Worm (Caenorhabditis elegans) whole organism, L3 larva: Measurements from ENCODE around the gene F18A11.2.

ENCODE experiments used
- ZK546.5 ChIP-seq: sonication (generic microtip); optimal IDR thresholded peaks from 2 replicates; lab custom pipeline; 2017; ENCODE audit warnings: missing biosample characterization, missing genetic modification characterization
- aly-2 ChIP-seq: fragments of 150-350 bp; optimal IDR thresholded peaks from 2 replicates; lab custom pipeline; 2014; ENCODE audit warnings: missing biosample characterization, missing genetic modification characterization
- ama-1 ChIP-seq: fragments of 150-350 bp; optimal IDR thresholded peaks from 2 replicates; lab custom pipeline; 2018
- ceh-9 ChIP-seq: sonication (generic microtip); optimal IDR thresholded peaks from 2 replicates; lab custom pipeline; 2018; ENCODE audit warnings: missing biosample characterization, missing genetic modification characterization
- egl-5 ChIP-seq: fragments of 150-350 bp; optimal IDR thresholded peaks from 2 replicates; lab custom pipeline; 2017; ENCODE audit warnings: missing biosample characterization, missing genetic modification reagents, missing genetic modification characterization, inconsistent platforms
- elt-2 ChIP-seq: sonication (generic microtip); optimal IDR thresholded peaks from 2 replicates; lab custom pipeline; 2016; ENCODE audit warnings: missing genetic modification reagents, mild to moderate bottlenecking, missing genetic modification characterization, missing compliant biosample characterization
- fkh-10 ChIP-seq: sonication (generic microtip); optimal IDR thresholded peaks from 2 replicates; lab custom pipeline; 2017; ENCODE audit warnings: missing biosample characterization, missing genetic modification reagents, missing genetic modification characterization
- fos-1 ChIP-seq: fragments of 150-350 bp; optimal IDR thresholded peaks from 2 replicates; lab custom pipeline; 2014; ENCODE audit warnings: missing biosample characterization, missing genetic modification characterization
- mml-1 ChIP-seq: fragments of 150-350 bp; sonication (generic microtip); optimal IDR thresholded peaks from 3 replicates; lab custom pipeline; 2014; ENCODE audit warnings: missing biosample characterization, missing genetic modification characterization
- nfya-1 ChIP-seq: sonication (generic microtip); optimal IDR thresholded peaks from 2 replicates; lab custom pipeline; 2017; ENCODE audit warnings: missing genetic modification characterization, mild to moderate bottlenecking, missing compliant biosample characterization, antibody characterized with exemption, moderate library complexity; ENCODE audit not compliant: insufficient read depth
- nhr-77 ChIP-seq: fragments of 150-350 bp; optimal IDR thresholded peaks from 2 replicates; lab custom pipeline; 2014; ENCODE audit warnings: missing biosample characterization, missing genetic modification characterization
- zag-1 ChIP-seq: fragments of 150-350 bp; optimal IDR thresholded peaks from 2 replicates; lab custom pipeline; 2014; ENCODE audit warnings: missing biosample characterization, missing genetic modification characterization
- ztf-4 ChIP-seq: fragments of 150-350 bp; optimal IDR thresholded peaks from 2 replicates; lab custom pipeline; 2014; ENCODE audit warnings: missing biosample characterization, missing genetic modification characterization

DNA sequence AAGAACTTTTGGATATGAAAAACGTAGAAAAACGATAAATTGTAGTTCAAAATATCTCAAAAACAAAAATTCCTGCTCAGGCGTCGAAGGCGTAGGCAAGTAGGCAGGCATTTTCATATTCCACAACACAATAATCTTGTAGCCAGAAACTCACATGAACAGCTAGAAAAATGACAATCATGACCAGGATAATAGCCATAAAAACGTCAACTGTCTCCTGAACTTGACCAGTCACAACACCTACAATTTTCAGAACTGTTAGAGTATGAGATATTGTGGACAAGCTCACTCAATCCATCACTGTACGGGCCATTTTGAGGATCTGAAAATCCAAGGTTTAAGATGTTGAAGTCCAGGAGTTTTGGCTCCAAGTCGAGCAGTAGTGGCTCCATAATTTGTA, 34.1 kb upstream of the F18A11.2 start, which contains the start of gene Y38F1A.7:
- no peak for TF ChIP-seq mml-1 (tag; lab: Kevin White, UChicago)
- no peak for TF ChIP-seq ZK546.5
- TF ChIP-seq aly-2 (tag; lab: Kevin White, UChicago), result no peak
- no peak for TF ChIP-seq nhr-77 (tag; lab: Kevin White, UChicago)
- no peak for TF ChIP-seq fkh-10 (GFP tag; lab: Kevin White, UChicago)
- TF ChIP-seq ama-1 (lab: Kevin White, UChicago), result no peak
- TF ChIP-seq ztf-4, result no peak
- no peak for TF ChIP-seq fos-1 (tag; lab: Kevin White, UChicago)
- no peak for TF ChIP-seq nfya-1
- TF ChIP-seq ceh-9 (tag; lab: Kevin White, UChicago), result no peak
- TF ChIP-seq zag-1, result no peak
- TF ChIP-seq egl-5 (tag; lab: Kevin White, UChicago), result no peak
- TF ChIP-seq elt-2 (tag; lab: Kevin White, UChicago), result peak; percentile 1
